Fruit fly (Drosophila melanogaster) whole organism, embryonic: Measurements from ENCODE around the gene Capr.

Experiments used
- Abd-B ChIP-seq: fragments of 200-800 bp; sonication (Bioruptor generic); optimal IDR thresholded peaks from 2 replicates; lab custom pipeline; 2018; ENCODE audit warnings: missing biosample characterization, mild to moderate bottlenecking, missing genetic modification characterization, moderate library complexity
- Bdp1 ChIP-seq: fragments of 200-800 bp; sonication (Bioruptor generic); optimal IDR thresholded peaks from 3 replicates; lab custom pipeline; 2016; ENCODE audit warnings: missing biosample characterization, missing genetic modification characterization
- Bgb ChIP-seq: fragments of 200-800 bp; sonication (Bioruptor generic); IDR thresholded peaks from 2 replicates; pipeline ENCODE4 v1.3.6; 2022; ENCODE audit warnings: missing biosample characterization, missing genetic modification characterization; ENCODE audit not compliant: partially characterized antibody
- CG11696 ChIP-seq: fragments of 200-800 bp; sonication (Bioruptor generic); IDR thresholded peaks from 2 replicates; pipeline ENCODE4 v1.3.6; 2022; ENCODE audit warnings: missing biosample characterization, missing genetic modification characterization
- CG12155 ChIP-seq: fragments of 200-800 bp; sonication (Bioruptor generic); optimal IDR thresholded peaks from 3 replicates; lab custom pipeline; 2016; ENCODE audit warnings: missing biosample characterization, missing genetic modification characterization
- CG13296 ChIP-seq: fragments of 200-800 bp; sonication (Bioruptor generic); optimal IDR thresholded peaks from 3 replicates; lab custom pipeline; 2018; ENCODE audit warnings: missing biosample characterization, mild to moderate bottlenecking, missing genetic modification characterization
- CG14014 ChIP-seq: fragments of 200-800 bp; sonication (Bioruptor generic); IDR thresholded peaks from 2 replicates; pipeline ENCODE4 v1.3.6; 2022; ENCODE audit warnings: missing biosample characterization, missing genetic modification characterization
- CG14860 ChIP-seq: fragments of 200-800 bp; sonication (Bioruptor generic); IDR thresholded peaks from 3 replicates; pipeline ENCODE4 v1.3.6; 2022; ENCODE audit warnings: missing biosample characterization, missing genetic modification characterization; ENCODE audit not compliant: partially characterized antibody
- CG16863 ChIP-seq: fragments of 200-800 bp; sonication (Bioruptor generic); optimal IDR thresholded peaks from 3 replicates; lab custom pipeline; 2016; ENCODE audit warnings: missing biosample characterization, missing genetic modification characterization
- CG17802 ChIP-seq: fragments of 200-800 bp; sonication (Bioruptor generic); optimal IDR thresholded peaks from 2 replicates; lab custom pipeline; 2018; ENCODE audit warnings: missing biosample characterization, mild to moderate bottlenecking, missing genetic modification characterization, moderate library complexity
- CG43689 ChIP-seq: fragments of 200-800 bp; sonication (Bioruptor generic); IDR thresholded peaks from 2 replicates; pipeline ENCODE4 v1.3.6; 2022; ENCODE audit warnings: missing biosample characterization, missing genetic modification characterization
- CG4707 ChIP-seq: fragments of 200-800 bp; sonication (Bioruptor generic); optimal IDR thresholded peaks from 2 replicates; lab custom pipeline; 2018; ENCODE audit warnings: missing biosample characterization, mild to moderate bottlenecking, missing genetic modification characterization, moderate library complexity
- CG4730 ChIP-seq: fragments of 200-800 bp; sonication (Bioruptor generic); IDR thresholded peaks from 2 replicates; pipeline ENCODE4 v1.3.6; 2022; ENCODE audit warnings: missing biosample characterization, missing genetic modification characterization
- CG9609 ChIP-seq: fragments of 200-800 bp; sonication (Bioruptor generic); optimal IDR thresholded peaks from 3 replicates; lab custom pipeline; 2016; ENCODE audit warnings: missing biosample characterization, missing genetic modification characterization
- CG9797 ChIP-seq: fragments of 200-800 bp; sonication (Bioruptor generic); optimal IDR thresholded peaks from 3 replicates; lab custom pipeline; 2018; ENCODE audit warnings: missing biosample characterization, mild to moderate bottlenecking, missing genetic modification characterization
- Chrac-16 ChIP-seq: fragments of 200-800 bp; sonication (Bioruptor generic); optimal IDR thresholded peaks from 3 replicates; lab custom pipeline; 2016; ENCODE audit warnings: missing biosample characterization, missing genetic modification characterization
- D19A ChIP-seq: fragments of 200-800 bp; optimal IDR thresholded peaks from 3 replicates; lab custom pipeline; 2019; ENCODE audit warnings: missing biosample characterization, mild to moderate bottlenecking, missing genetic modification characterization, moderate library complexity
- Dip2 ChIP-seq: fragments of 200-800 bp; sonication (Bioruptor generic); IDR thresholded peaks from 2 replicates; pipeline ENCODE4 v1.3.6; 2022; ENCODE audit warnings: missing biosample characterization, missing genetic modification characterization
- E2f2 ChIP-seq: fragments of 200-800 bp; sonication (Bioruptor generic); IDR thresholded peaks from 2 replicates; pipeline ENCODE4 v1.3.6; 2022; ENCODE audit warnings: missing biosample characterization, missing genetic modification characterization
- Ets65A ChIP-seq: fragments of 200-800 bp; sonication (Bioruptor generic); peaks from one replicate; lab custom pipeline; 2016; ENCODE audit warnings: missing biosample characterization, missing genetic modification characterization
- Gsc ChIP-seq: fragments of 200-800 bp; sonication (Bioruptor generic); IDR thresholded peaks from 2 replicates; pipeline ENCODE4 v1.3.6; 2022; ENCODE audit warnings: missing biosample characterization, missing genetic modification characterization
- Hr78 ChIP-seq, 2 experiments: fragments of 200-800 bp in 1 of 2; fragments of >200 bp in 1 of 2; sonication (Bioruptor generic) in 1 of 2; optimal IDR thresholded peaks; 2 replicates each; lab custom pipeline; 2017 to 2019; ENCODE audit warnings: missing biosample characterization in 2 of 2, missing genetic modification characterization in 2 of 2, mild to moderate bottlenecking in 1 of 2, moderate library complexity in 1 of 2
- Myb ChIP-seq: fragments of 200-800 bp; sonication (Bioruptor generic); optimal IDR thresholded peaks from 2 replicates; lab custom pipeline; 2016; ENCODE audit warnings: missing biosample characterization, missing genetic modification characterization
- Opbp ChIP-seq: fragments of 200-800 bp; sonication (Bioruptor generic); IDR thresholded peaks from 3 replicates; pipeline ENCODE4 v1.3.6; 2022; ENCODE audit warnings: missing biosample characterization, missing genetic modification characterization; ENCODE audit not compliant: partially characterized antibody
- Ptx1 ChIP-seq: fragments of 200-800 bp; sonication (Bioruptor generic); IDR thresholded peaks from 2 replicates; pipeline ENCODE4 v1.3.6; 2022; ENCODE audit warnings: missing biosample characterization, missing genetic modification characterization
- Rx ChIP-seq: fragments of 200-800 bp; sonication (Bioruptor generic); IDR thresholded peaks from 2 replicates; pipeline ENCODE4 v1.3.6; 2022; ENCODE audit warnings: missing biosample characterization, missing genetic modification characterization
- Tbp ChIP-seq: fragments of >200 bp; optimal IDR thresholded peaks from 2 replicates; lab custom pipeline; 2018; ENCODE audit warnings: missing biosample characterization, missing genetic modification characterization
- bcd ChIP-seq: fragments of 200-800 bp; sonication (Bioruptor generic); optimal IDR thresholded peaks from 2 replicates; lab custom pipeline; 2017; ENCODE audit warnings: missing biosample characterization, mild to moderate bottlenecking, missing genetic modification characterization
- btn ChIP-seq: fragments of 200-800 bp; sonication (Bioruptor generic); optimal IDR thresholded peaks from 2 replicates; lab custom pipeline; 2016; ENCODE audit warnings: missing biosample characterization, missing genetic modification characterization
- disco-r ChIP-seq: fragments of 200-800 bp; sonication (Bioruptor generic); optimal IDR thresholded peaks from 2 replicates; lab custom pipeline; 2016; ENCODE audit warnings: missing biosample characterization, missing genetic modification characterization
- ftz-f1 ChIP-seq: fragments of 200-800 bp; sonication (Bioruptor generic); optimal IDR thresholded peaks from 2 replicates; lab custom pipeline; 2016; ENCODE audit warnings: missing biosample characterization, missing genetic modification characterization
- gcm ChIP-seq: fragments of 200-800 bp; sonication (Bioruptor generic); optimal IDR thresholded peaks from 2 replicates; lab custom pipeline; 2019; ENCODE audit warnings: missing biosample characterization, mild to moderate bottlenecking, missing genetic modification characterization, moderate library complexity
- gcm2 ChIP-seq: fragments of 200-800 bp; sonication (Bioruptor generic); optimal IDR thresholded peaks from 2 replicates; lab custom pipeline; 2016; ENCODE audit warnings: missing biosample characterization, missing genetic modification characterization
- grn ChIP-seq: fragments of 200-800 bp; sonication (Bioruptor generic); optimal IDR thresholded peaks from 3 replicates; lab custom pipeline; 2017; ENCODE audit warnings: missing biosample characterization, missing genetic modification characterization
- hbn ChIP-seq: fragments of 200-800 bp; sonication (Bioruptor generic); IDR thresholded peaks from 2 replicates; pipeline ENCODE4 v1.3.6; 2022; ENCODE audit warnings: missing biosample characterization, missing genetic modification characterization; ENCODE audit not compliant: partially characterized antibody
- kah ChIP-seq: fragments of 200-800 bp; sonication (Bioruptor generic); optimal IDR thresholded peaks from 2 replicates; lab custom pipeline; 2018; ENCODE audit warnings: missing biosample characterization, mild to moderate bottlenecking, missing genetic modification characterization
- kni ChIP-seq: fragments of 200-800 bp; sonication (Bioruptor generic); optimal IDR thresholded peaks from 3 replicates; lab custom pipeline; 2017; ENCODE audit warnings: mild to moderate bottlenecking, missing biosample characterization, missing genetic modification reagents, missing genetic modification characterization
- lbe ChIP-seq: fragments of 200-800 bp; sonication (Bioruptor generic); optimal IDR thresholded peaks from 2 replicates; lab custom pipeline; 2016; ENCODE audit warnings: missing biosample characterization, mild to moderate bottlenecking, missing genetic modification characterization
- mld ChIP-seq: fragments of 200-800 bp; sonication (Bioruptor generic); IDR thresholded peaks from 3 replicates; pipeline ENCODE4 v1.3.6; 2022; ENCODE audit warnings: missing biosample characterization, missing genetic modification characterization; ENCODE audit not compliant: partially characterized antibody
- pfk ChIP-seq: fragments of 200-800 bp; sonication (Bioruptor generic); optimal IDR thresholded peaks from 2 replicates; lab custom pipeline; 2018; ENCODE audit warnings: missing biosample characterization, mild to moderate bottlenecking, missing genetic modification characterization, moderate library complexity
- sens-2 ChIP-seq: fragments of 200-800 bp; sonication (Bioruptor generic); IDR thresholded peaks from 2 replicates; pipeline ENCODE4 v1.3.6; 2022; ENCODE audit warnings: missing biosample characterization, missing genetic modification characterization
- shn ChIP-seq: fragments of 200-800 bp; sonication (Bioruptor generic); optimal IDR thresholded peaks from 3 replicates; lab custom pipeline; 2016; ENCODE audit warnings: missing biosample characterization, missing genetic modification characterization
- slp2 ChIP-seq: fragments of 200-800 bp; sonication (Bioruptor generic); optimal IDR thresholded peaks from 2 replicates; lab custom pipeline; 2016; ENCODE audit warnings: missing biosample characterization, missing genetic modification characterization
- sna ChIP-seq: fragments of 200-800 bp; sonication (Bioruptor generic); IDR thresholded peaks from 2 replicates; pipeline ENCODE4 v1.3.6; 2022; ENCODE audit warnings: missing biosample characterization, missing genetic modification characterization; ENCODE audit not compliant: partially characterized antibody
- so ChIP-seq: fragments of 200-800 bp; sonication (Bioruptor generic); IDR thresholded peaks from 3 replicates; pipeline ENCODE4 v1.3.6; 2022; ENCODE audit warnings: missing biosample characterization, missing genetic modification characterization
- ssp ChIP-seq: fragments of 200-800 bp; sonication (Bioruptor generic); IDR thresholded peaks from 2 replicates; pipeline ENCODE4 v1.3.6; 2022; ENCODE audit warnings: missing biosample characterization, missing genetic modification characterization
- wor ChIP-seq: fragments of 200-800 bp; sonication (Bioruptor generic); IDR thresholded peaks from 2 replicates; pipeline ENCODE4 v1.3.6; 2022; ENCODE audit warnings: missing biosample characterization, missing genetic modification characterization
- z ChIP-seq: fragments of 200-800 bp; sonication (Bioruptor generic); IDR thresholded peaks from 3 replicates; pipeline ENCODE4 v1.3.6; 2022; ENCODE audit warnings: missing biosample characterization, missing genetic modification characterization
- zf30C ChIP-seq: fragments of 200-800 bp; sonication (Bioruptor generic); optimal IDR thresholded peaks from 3 replicates; lab custom pipeline; 2018; ENCODE audit warnings: missing biosample characterization, mild to moderate bottlenecking, missing genetic modification characterization

Capr gene

DNA sequence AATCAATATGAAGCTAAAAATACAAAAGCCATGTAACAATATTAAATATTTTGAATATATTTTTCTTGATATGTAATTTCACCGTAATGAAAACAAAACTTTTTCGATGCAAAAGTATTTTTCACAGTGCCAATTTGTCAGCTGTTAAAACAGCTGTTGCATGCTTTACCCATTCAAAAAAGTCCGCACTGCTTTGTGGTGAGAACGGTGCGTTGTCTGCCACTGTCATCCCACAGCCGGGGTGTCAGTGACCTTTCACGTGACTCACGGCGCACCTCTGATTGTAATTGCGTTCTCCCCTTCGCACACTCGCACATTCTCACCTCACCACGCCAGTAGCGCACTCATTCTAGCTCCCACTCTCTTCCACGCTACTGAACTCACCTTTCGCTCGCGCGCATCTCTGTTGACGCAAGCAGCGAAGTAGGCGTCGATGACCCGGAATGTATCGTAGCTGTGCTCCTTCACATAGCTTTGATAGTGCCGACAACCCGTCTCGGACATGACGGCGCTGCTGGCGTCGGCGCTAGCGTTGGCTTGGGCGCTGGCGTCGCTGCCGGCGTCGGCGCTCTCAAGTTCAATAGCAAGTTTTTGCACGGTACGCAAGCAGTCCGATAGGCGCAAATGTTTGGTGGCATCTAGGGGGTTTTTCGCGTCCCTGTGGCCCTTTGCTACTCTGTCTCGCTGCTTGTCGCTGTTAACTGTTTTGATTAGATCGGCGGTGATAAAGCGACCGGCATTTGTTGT lies 52.0 kb downstream of the Capr start (continued):
- no peak for TF ChIP-seq CG9797 (GFP tag; lab: Kevin White, UChicago)
- peak; percentile 91 for TF ChIP-seq kni (GFP tag; lab: Kevin White, UChicago)
- no peak for TF ChIP-seq Abd-B
- no peak for TF ChIP-seq Gsc (GFP tag; lab: Robert Waterston, UW)
- TF ChIP-seq hbn (GFP tag; lab: Robert Waterston, UW) = peak; percentile 70
- TF ChIP-seq ftz-f1 (GFP tag; lab: Kevin White, UChicago) = peak; percentile 17
- TF ChIP-seq zf30C (GFP tag; lab: Kevin White, UChicago) = peak; percentile 81
- TF ChIP-seq pfk (GFP tag; lab: Kevin White, UChicago) = no peak
- TF ChIP-seq Rx (GFP tag; lab: Robert Waterston, UW) = no peak
- TF ChIP-seq CG43689 (GFP tag; lab: Robert Waterston, UW) = no peak
- no peak for TF ChIP-seq bcd (GFP tag; lab: Kevin White, UChicago)
- peak; percentile 59 for TF ChIP-seq D19A (tag; lab: Kevin White, UChicago)
- peak; percentile 20 for TF ChIP-seq CG16863
- peak; percentile 13 for TF ChIP-seq slp2 (GFP tag; lab: Kevin White, UChicago)
- peak; percentile 14 for TF ChIP-seq CG17802
- TF ChIP-seq shn (GFP tag; lab: Kevin White, UChicago) = peak; percentile 63
- no peak for TF ChIP-seq CG4730 (GFP tag; lab: Robert Waterston, UW)
- TF ChIP-seq btn (GFP tag; lab: Kevin White, UChicago) = no peak
- peak; percentile 43; the same call in 1 of the 3 replicates for TF ChIP-seq so (GFP tag; lab: Robert Waterston, UW)
- TF ChIP-seq grn (GFP tag; lab: Kevin White, UChicago) = peak; percentile 99
- TF ChIP-seq lbe (GFP tag; lab: Kevin White, UChicago) = peak; percentile 4
- TF ChIP-seq CG12155 (GFP tag; lab: Kevin White, UChicago) = no peak
- TF ChIP-seq E2f2 (GFP tag; lab: Robert Waterston, UW) = peak; percentile 42; the same call in 1 of the 2 replicates
- no peak for TF ChIP-seq kah (GFP tag; lab: Kevin White, UChicago)
- TF ChIP-seq sna (GFP tag; lab: Robert Waterston, UW) = peak; percentile 57
- TF ChIP-seq CG9609 (GFP tag; lab: Kevin White, UChicago) = peak; percentile 58
- no peak for TF ChIP-seq gcm (GFP tag; lab: Kevin White, UChicago)
- TF ChIP-seq CG14014 = peak; percentile 69
- TF ChIP-seq Opbp (GFP tag; lab: Robert Waterston, UW) = peak; percentile 73
- no peak for TF ChIP-seq Tbp (GFP tag; lab: Kevin White, UChicago)
- TF ChIP-seq Bdp1 = peak; percentile 27
- peak; percentile 4 for TF ChIP-seq Myb
- TF ChIP-seq ssp (GFP tag; lab: Robert Waterston, UW) = peak; percentile 55
- peak; percentile 75 for TF ChIP-seq Ets65A (GFP tag; lab: Kevin White, UChicago)
- TF ChIP-seq z (GFP tag; lab: Robert Waterston, UW) = 0 out of 3 replicates have a peak, but pooled peaks have one; percentile 21
- TF ChIP-seq CG14860 (GFP tag; lab: Robert Waterston, UW) = peak; percentile 9; the same call in 1 of the 3 replicates
- TF ChIP-seq Bgb (GFP tag; lab: Robert Waterston, UW) = peak; percentile 74
- TF ChIP-seq CG4707 (GFP tag; lab: Kevin White, UChicago) = no peak
- no peak for TF ChIP-seq mld (GFP tag; lab: Robert Waterston, UW)
- peak; percentile 44 for TF ChIP-seq disco-r (GFP tag; lab: Kevin White, UChicago)
- peak; percentile 7 for TF ChIP-seq gcm2 (GFP tag; lab: Kevin White, UChicago)
- peak in 1 of 2 experiments; percentile 98 for TF ChIP-seq Hr78 (GFP tag; optimal IDR thresholded peaks at IDR 0.05; lab: Kevin White, UChicago)
- 0 out of 2 replicates have a peak, but pooled peaks have one; percentile 15 for TF ChIP-seq Ptx1 (GFP tag; lab: Robert Waterston, UW)
- no peak for TF ChIP-seq Dip2 (GFP tag; lab: Robert Waterston, UW)
- 0 out of 2 replicates have a peak, but pooled peaks have one; percentile 22 for TF ChIP-seq sens-2 (GFP tag; lab: Robert Waterston, UW)
- TF ChIP-seq wor (GFP tag; lab: Robert Waterston, UW) = no peak
- no peak for TF ChIP-seq CG11696
- peak; percentile 25 for TF ChIP-seq CG13296
- peak; percentile 45 for TF ChIP-seq Chrac-16 (GFP tag; lab: Kevin White, UChicago)
